Fruit fly (Drosophila melanogaster) whole organism, adult: ENCODE measurements around the gene Dbp73D.
A peak's percentile ranks its signal among the peaks of the same experiment; 100 is the strongest.

Experiments
- CG11617 ChIP-seq: fragments of 200-800 bp; sonication (Bioruptor generic); optimal IDR thresholded peaks from 2 replicates; lab custom pipeline; 2017; ENCODE audit warnings: mild to moderate bottlenecking, missing biosample characterization, missing genetic modification reagents, missing genetic modification characterization
- CG12768 ChIP-seq: fragments of 200-800 bp; sonication (Bioruptor generic); optimal IDR thresholded peaks from 2 replicates; lab custom pipeline; 2017; ENCODE audit warnings: missing biosample characterization, missing genetic modification characterization, mild to moderate bottlenecking, moderate library complexity, missing genetic modification reagents
- CG14711 ChIP-seq: fragments of 200-800 bp; sonication (Bioruptor generic); optimal IDR thresholded peaks from 2 replicates; lab custom pipeline; 2018; ENCODE audit warnings: missing biosample characterization, mild to moderate bottlenecking, missing genetic modification characterization, moderate library complexity
- CG1620 ChIP-seq: fragments of 200-800 bp; sonication (Bioruptor generic); optimal IDR thresholded peaks from 2 replicates; lab custom pipeline; 2016; ENCODE audit warnings: missing biosample characterization, missing genetic modification characterization
- CG33017 ChIP-seq: fragments of 200-800 bp; sonication (Bioruptor generic); optimal IDR thresholded peaks from 2 replicates; lab custom pipeline; 2018; ENCODE audit warnings: missing biosample characterization, mild to moderate bottlenecking, missing genetic modification characterization, moderate library complexity
- CG5204 ChIP-seq: fragments of 200-800 bp; sonication (Bioruptor generic); optimal IDR thresholded peaks from 2 replicates; lab custom pipeline; 2016; ENCODE audit warnings: missing biosample characterization, missing genetic modification characterization
- CG7045 ChIP-seq: fragments of 200-800 bp; sonication (Bioruptor generic); optimal IDR thresholded peaks from 2 replicates; lab custom pipeline; 2017; ENCODE audit warnings: missing biosample characterization, mild to moderate bottlenecking, missing genetic modification characterization
- CG7101 ChIP-seq: fragments of 200-800 bp; sonication (Bioruptor generic); optimal IDR thresholded peaks from 2 replicates; lab custom pipeline; 2018; ENCODE audit warnings: missing biosample characterization, mild to moderate bottlenecking, missing genetic modification characterization, moderate library complexity
- Clk ChIP-seq: fragments of 200-800 bp; sonication (Bioruptor generic); optimal IDR thresholded peaks from 2 replicates; lab custom pipeline; 2017; ENCODE audit warnings: missing biosample characterization, missing genetic modification characterization
- Crg-1 ChIP-seq: fragments of 200-800 bp; sonication (Bioruptor generic); optimal IDR thresholded peaks from 2 replicates; lab custom pipeline; 2016; ENCODE audit warnings: missing biosample characterization, missing genetic modification characterization
- Hr96 ChIP-seq: fragments of 200-800 bp; sonication (Bioruptor generic); optimal IDR thresholded peaks from 2 replicates; lab custom pipeline; 2016; ENCODE audit warnings: missing biosample characterization, missing genetic modification characterization
- Mnt ChIP-seq: fragments of 200-800 bp; sonication (Bioruptor generic); optimal IDR thresholded peaks from 2 replicates; lab custom pipeline; 2016; ENCODE audit warnings: missing biosample characterization, mild to moderate bottlenecking, missing genetic modification characterization
- bab1 ChIP-seq: fragments of 200-800 bp; sonication (Bioruptor generic); optimal IDR thresholded peaks from 3 replicates; lab custom pipeline; 2019; ENCODE audit warnings: missing biosample characterization, mild to moderate bottlenecking, missing genetic modification characterization, moderate library complexity
- cic ChIP-seq: fragments of 200-800 bp; sonication (Bioruptor generic); optimal IDR thresholded peaks from 2 replicates; lab custom pipeline; 2017; ENCODE audit warnings: missing biosample characterization, mild to moderate bottlenecking, missing genetic modification characterization, moderate library complexity
- cnc ChIP-seq, 2 experiments: fragments of >200 bp; optimal IDR thresholded peaks; 2 replicates each; lab custom pipeline; 2017
- kay ChIP-seq: fragments of 200-800 bp; sonication (Bioruptor generic); peaks from one replicate; lab custom pipeline; 2016; ENCODE audit warnings: missing biosample characterization, missing genetic modification characterization, borderline replicate concordance
- ovo ChIP-seq: fragments of 200-800 bp; sonication (Bioruptor generic); optimal IDR thresholded peaks from 2 replicates; lab custom pipeline; 2016; ENCODE audit warnings: missing biosample characterization, missing genetic modification characterization
- pad ChIP-seq: fragments of 200-800 bp; sonication (Bioruptor generic); optimal IDR thresholded peaks from 3 replicates; lab custom pipeline; 2017; ENCODE audit warnings: missing biosample characterization, missing genetic modification characterization, mild to moderate bottlenecking, moderate library complexity, missing genetic modification reagents
- tj ChIP-seq: fragments of 200-800 bp; sonication (Bioruptor generic); optimal IDR thresholded peaks from 3 replicates; lab custom pipeline; 2017; ENCODE audit warnings: missing biosample characterization, mild to moderate bottlenecking, missing genetic modification characterization, moderate library complexity
- toe ChIP-seq: fragments of 200-800 bp; sonication (Bioruptor generic); optimal IDR thresholded peaks from 2 replicates; lab custom pipeline; 2016; ENCODE audit warnings: missing biosample characterization, missing genetic modification characterization

Gene Dbp73D

DNA sequence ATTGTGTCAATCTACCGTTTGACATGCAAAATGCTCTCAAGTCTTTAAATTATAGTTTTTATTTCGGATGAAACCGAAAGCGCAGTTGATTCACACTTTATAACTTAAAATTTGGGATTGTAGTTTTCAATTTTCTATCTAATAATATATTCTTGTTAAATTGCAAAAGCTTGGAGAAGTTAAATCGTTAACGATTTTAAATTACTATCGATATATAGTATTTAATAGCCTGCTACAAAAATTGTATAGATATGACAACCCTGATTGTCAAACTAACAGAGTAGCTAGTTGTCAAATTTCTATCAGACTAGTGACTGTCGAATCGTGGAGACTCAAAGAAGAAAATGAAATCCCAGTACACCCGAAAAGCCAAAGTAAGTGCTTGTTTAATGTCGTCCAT is 25.9 kb downstream of the Dbp73D start, which contains the start of gene CG9692:
Gene CG9692, plus strand, starts transcription at position 301 of the 400 bp plus-strand sequence.
- TF ChIP-seq CG33017 (tag; lab: Kevin White, UChicago) (no peak), CG5204 (no peak), kay (peak; percentile 84)

- no peak for TF ChIP-seq kay
- TF ChIP-seq cnc (optimal IDR thresholded peaks at IDR 0.05; lab: Kevin White, UChicago) = no peak
- no peak for TF ChIP-seq CG33017 (tag; lab: Kevin White, UChicago)
- TF ChIP-seq Clk (GFP tag; lab: Kevin White, UChicago) = no peak
- TF ChIP-seq tj (GFP tag; lab: Kevin White, UChicago) = peak; percentile 6
- TF ChIP-seq CG11617 (GFP tag; lab: Kevin White, UChicago) = no peak
- TF ChIP-seq ovo (GFP tag; lab: Kevin White, UChicago) = no peak
- no peak for TF ChIP-seq CG5204
- TF ChIP-seq CG12768 (GFP tag; lab: Kevin White, UChicago) = no peak
These were observed 26.4 kb downstream of the Dbp73D start for dm6 chr3L:16704251-16704650.

DNA sequence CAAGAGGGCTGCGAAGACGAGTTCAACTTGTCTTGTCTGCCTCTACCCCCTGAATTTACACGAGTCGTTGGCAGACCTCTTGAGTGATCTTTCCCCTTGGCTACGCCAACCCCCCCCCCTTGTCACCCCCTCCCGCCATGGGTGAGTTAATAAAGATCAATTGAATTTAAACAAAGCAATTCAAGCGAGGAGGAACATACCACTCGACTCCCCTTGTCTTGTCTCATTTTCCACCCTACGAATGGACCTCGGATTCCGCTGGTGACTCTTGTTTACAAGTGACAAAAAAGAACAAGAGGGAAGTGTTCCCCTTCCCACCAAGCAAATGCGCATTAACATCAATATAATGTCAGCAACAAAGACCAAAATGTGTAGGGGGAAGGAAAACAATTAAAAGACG is 27.8 kb downstream of the Dbp73D start:
- no peak for TF ChIP-seq CG11617 (GFP tag; lab: Kevin White, UChicago)
- no peak for TF ChIP-seq tj (GFP tag; lab: Kevin White, UChicago)
- TF ChIP-seq toe (GFP tag; lab: Kevin White, UChicago) = no peak

DNA sequence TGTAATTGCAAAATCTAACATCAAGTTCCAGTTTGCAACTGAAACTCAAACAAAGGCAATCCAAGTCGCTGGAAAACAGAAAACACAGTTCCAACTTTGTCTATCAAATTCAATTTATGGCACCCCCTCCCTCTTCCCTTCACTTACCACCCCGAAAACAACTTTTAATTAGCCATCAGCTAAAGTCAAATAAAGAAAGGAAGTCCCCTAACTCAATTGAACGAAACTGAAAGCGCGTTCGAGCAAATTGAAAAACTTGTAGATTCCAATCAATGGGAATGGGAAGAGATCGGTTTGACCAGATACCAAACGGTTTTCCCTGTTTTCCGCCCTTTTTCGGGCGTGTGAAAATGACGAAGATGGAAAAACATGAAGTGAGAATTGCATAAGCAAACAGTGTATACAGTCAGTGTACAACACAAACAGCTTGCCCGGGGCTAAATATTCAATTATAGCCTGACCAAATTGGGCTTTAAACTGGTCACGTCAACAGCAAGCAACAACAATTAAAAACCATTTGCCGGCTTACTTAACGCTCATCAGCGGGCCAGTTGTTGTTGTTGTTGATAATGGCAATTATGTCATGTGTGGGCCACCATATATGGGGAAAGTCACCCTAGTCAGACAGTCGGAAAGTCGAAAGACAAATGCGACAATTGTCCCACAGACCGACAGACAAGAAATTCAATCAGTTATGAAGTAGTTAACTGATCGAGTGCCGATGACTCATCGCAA is 31.2 kb downstream of the Dbp73D start:
- TF ChIP-seq CG33017 (tag; lab: Kevin White, UChicago) (no peak), CG14711 (tag; lab: Kevin White, UChicago) (no peak), CG11617 (GFP tag; lab: Kevin White, UChicago) (no peak), CG5204 (no peak), CG7045 (GFP tag; lab: Kevin White, UChicago) (no peak), Clk (GFP tag; lab: Kevin White, UChicago) (no peak), kay (no peak)

DNA sequence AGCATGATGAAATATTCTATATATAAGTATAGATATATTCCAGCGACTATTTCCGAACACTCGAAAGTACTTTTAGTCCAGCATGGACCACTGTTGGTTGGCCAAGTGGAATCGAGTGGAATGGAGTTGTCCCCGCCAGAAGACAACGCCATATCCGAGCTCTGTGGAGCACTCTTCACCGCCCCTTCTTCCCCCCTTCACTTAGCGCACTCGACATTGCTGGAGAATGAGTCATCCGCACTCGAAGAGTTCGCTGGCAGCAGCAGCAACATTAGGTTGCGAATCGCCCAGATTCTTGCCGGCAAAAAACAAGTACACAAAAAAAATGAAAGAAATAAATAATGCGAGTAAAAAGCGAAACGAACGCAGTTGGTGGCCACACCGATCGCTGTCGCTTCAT is 32.5 kb downstream of the Dbp73D start:
- TF ChIP-seq CG7045 (GFP tag; lab: Kevin White, UChicago) = no peak
- TF ChIP-seq cnc (optimal IDR thresholded peaks at IDR 0.05; lab: Kevin White, UChicago) = no peak
- TF ChIP-seq CG7101 (tag; lab: Kevin White, UChicago) = no peak
- no peak for TF ChIP-seq CG11617 (GFP tag; lab: Kevin White, UChicago)
- TF ChIP-seq pad (GFP tag; lab: Kevin White, UChicago) = no peak
- TF ChIP-seq ovo (GFP tag; lab: Kevin White, UChicago) = no peak
- no peak for TF ChIP-seq CG1620 (GFP tag; lab: Kevin White, UChicago)
- no peak for TF ChIP-seq tj (GFP tag; lab: Kevin White, UChicago)
- no peak for TF ChIP-seq toe (GFP tag; lab: Kevin White, UChicago)
- no peak for TF ChIP-seq kay
- no peak for TF ChIP-seq bab1
- TF ChIP-seq CG33017 (tag; lab: Kevin White, UChicago) = no peak
- TF ChIP-seq CG14711 (tag; lab: Kevin White, UChicago) = no peak
- TF ChIP-seq Clk (GFP tag; lab: Kevin White, UChicago) = no peak
- no peak for TF ChIP-seq CG12768 (GFP tag; lab: Kevin White, UChicago)

DNA sequence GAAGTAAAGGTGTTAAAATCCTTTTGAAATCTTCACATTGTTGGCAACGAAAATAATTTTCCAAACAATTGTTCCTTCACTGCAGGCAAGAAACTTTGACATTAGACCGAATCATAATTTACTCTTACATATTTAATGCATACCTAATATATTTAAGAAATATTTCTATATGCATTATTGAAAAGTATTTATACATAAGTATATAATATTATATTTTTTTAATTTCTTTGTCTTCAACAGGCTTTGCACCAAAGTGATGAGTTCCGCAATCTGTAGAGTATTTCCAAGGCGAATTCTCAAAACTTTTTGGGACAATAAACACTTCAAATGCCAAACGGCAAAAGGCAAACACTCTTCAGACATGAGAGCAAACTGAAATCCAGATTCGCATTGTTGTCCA is 33.5 kb downstream of the Dbp73D start:
- no peak for TF ChIP-seq CG11617 (GFP tag; lab: Kevin White, UChicago)
- TF ChIP-seq CG14711 (tag; lab: Kevin White, UChicago) = peak; percentile 8
- peak; percentile 28 for TF ChIP-seq kay

- TF ChIP-seq pad (GFP tag; lab: Kevin White, UChicago) (no peak), toe (GFP tag; lab: Kevin White, UChicago) (no peak), cnc (optimal IDR thresholded peaks at IDR 0.05; lab: Kevin White, UChicago) (no peak), CG7045 (GFP tag; lab: Kevin White, UChicago) (no peak), CG5204 (no peak), kay (no peak), tj (GFP tag; lab: Kevin White, UChicago) (no peak), Crg-1 (GFP tag; lab: Kevin White, UChicago) (no peak), ovo (GFP tag; lab: Kevin White, UChicago) (no peak), CG11617 (GFP tag; lab: Kevin White, UChicago) (no peak), CG14711 (tag; lab: Kevin White, UChicago) (no peak), CG1620 (GFP tag; lab: Kevin White, UChicago) (no peak), cic (GFP tag; lab: Kevin White, UChicago) (no peak), bab1 (no peak), Clk (GFP tag; lab: Kevin White, UChicago) (no peak), Mnt (no peak), CG7101 (tag; lab: Kevin White, UChicago) (no peak), Hr96 (GFP tag; lab: Kevin White, UChicago) (no peak), CG12768 (GFP tag; lab: Kevin White, UChicago) (no peak), CG33017 (tag; lab: Kevin White, UChicago) (no peak)
These were observed 35.4 kb downstream of the Dbp73D start for dm6 chr3L:16695076-16695847.
